Worm (Caenorhabditis elegans) whole organism, midembryonic: Measurements from ENCODE around the gene clec-62.

Experiments used
- T22C8.4 ChIP-seq: fragments of 200-800 bp; sonication (Bioruptor generic); IDR thresholded peaks from 2 replicates; pipeline ENCODE4 v1.3.6; 2022; ENCODE audit warnings: missing genetic modification characterization, missing compliant biosample characterization
- cog-1 ChIP-seq: sonication (generic microtip); optimal IDR thresholded peaks from 2 replicates; lab custom pipeline; 2016; ENCODE audit warnings: missing genetic modification characterization, missing compliant biosample characterization
- flt-1 ChIP-seq: fragments of 200-800 bp; sonication (Bioruptor generic); IDR thresholded peaks from 2 replicates; pipeline ENCODE4 v1.3.6; 2022; ENCODE audit warnings: missing genetic modification characterization, missing compliant biosample characterization
- ref-1 ChIP-seq: fragments of 200-800 bp; sonication (Bioruptor generic); conservative IDR thresholded peaks from 2 replicates; pipeline ENCODE4 v1.3.6; 2022; ENCODE audit warnings: missing genetic modification reagents, missing genetic modification characterization, missing compliant biosample characterization
- tab-1 ChIP-seq: fragments of 200-800 bp; sonication (Bioruptor generic); IDR thresholded peaks from 2 replicates; pipeline ENCODE4 v1.3.6; 2022; ENCODE audit warnings: missing genetic modification characterization, missing compliant biosample characterization
- ztf-29 ChIP-seq: fragments of 200-800 bp; sonication (Bioruptor generic); IDR thresholded peaks from 2 replicates; pipeline ENCODE4 v1.3.6; 2022; ENCODE audit warnings: missing genetic modification reagents, missing genetic modification characterization, missing compliant biosample characterization

ce11 chrII:12878697-12879096 is 16.2 kb downstream of the clec-62 start:
- TF ChIP-seq ref-1 = no peak
- no peak for TF ChIP-seq cog-1 (tag; lab: Kevin White, UChicago)
- no peak for TF ChIP-seq flt-1 (GFP tag; lab: Robert Waterston, UW)
- TF ChIP-seq ztf-29 (GFP tag; lab: Robert Waterston, UW) = no peak
- TF ChIP-seq T22C8.4 = no peak
- TF ChIP-seq tab-1 (GFP tag; lab: Robert Waterston, UW) = no peak
